Fruit fly (Drosophila melanogaster) whole organism, embryonic: Measurements from ENCODE around the gene CG5861.

Source experiments
- B-H1 ChIP-seq: fragments of 200-800 bp; sonication (Bioruptor generic); IDR thresholded peaks from 3 replicates; pipeline ENCODE4 v1.3.6; 2022; ENCODE audit warnings: missing biosample characterization, missing genetic modification characterization
- CG10209 ChIP-seq: fragments of 200-800 bp; sonication (Bioruptor generic); optimal IDR thresholded peaks from 3 replicates; lab custom pipeline; 2017; ENCODE audit warnings: missing biosample characterization, mild to moderate bottlenecking, missing genetic modification characterization, missing genetic modification reagents
- CG1024 ChIP-seq: fragments of 200-800 bp; sonication (Bioruptor generic); IDR thresholded peaks from 2 replicates; pipeline ENCODE4 v1.3.6; 2022; ENCODE audit warnings: missing biosample characterization, missing genetic modification characterization
- CG10462 ChIP-seq: fragments of 200-800 bp; sonication (Bioruptor generic); optimal IDR thresholded peaks from 2 replicates; lab custom pipeline; 2016; ENCODE audit warnings: missing biosample characterization, missing genetic modification characterization
- CG10543 ChIP-seq: fragments of 200-800 bp; sonication (Bioruptor generic); optimal IDR thresholded peaks from 3 replicates; lab custom pipeline; 2017; ENCODE audit warnings: missing biosample characterization, mild to moderate bottlenecking, missing genetic modification characterization, moderate library complexity
- CG10959 ChIP-seq: fragments of 200-800 bp; sonication (Bioruptor generic); IDR thresholded peaks from 2 replicates; pipeline ENCODE4 v1.3.6; 2022; ENCODE audit warnings: missing biosample characterization, missing genetic modification characterization
- CG11456 ChIP-seq: fragments of 200-800 bp; sonication (Bioruptor generic); IDR thresholded peaks from 3 replicates; pipeline ENCODE4 v1.3.6; 2022; ENCODE audit warnings: missing biosample characterization, missing genetic modification characterization
- CG1233 ChIP-seq: fragments of 200-800 bp; sonication (Bioruptor generic); optimal IDR thresholded peaks from 4 replicates; lab custom pipeline; 2018; ENCODE audit warnings: missing biosample characterization, mild to moderate bottlenecking, missing genetic modification characterization
- CG12744 ChIP-seq: fragments of 200-800 bp; sonication (Bioruptor generic); optimal IDR thresholded peaks from 2 replicates; lab custom pipeline; 2016; ENCODE audit warnings: missing biosample characterization, missing genetic modification characterization
- CG17385 ChIP-seq: fragments of 200-800 bp; sonication (Bioruptor generic); optimal IDR thresholded peaks from 3 replicates; lab custom pipeline; 2018; ENCODE audit warnings: missing biosample characterization, mild to moderate bottlenecking, missing genetic modification characterization
- CG17612 ChIP-seq: fragments of 200-800 bp; sonication (Bioruptor generic); IDR thresholded peaks from 2 replicates; pipeline ENCODE4 v1.3.6; 2022; ENCODE audit warnings: missing biosample characterization, missing genetic modification characterization
- CG17802 ChIP-seq: fragments of 200-800 bp; sonication (Bioruptor generic); optimal IDR thresholded peaks from 2 replicates; lab custom pipeline; 2018; ENCODE audit warnings: missing biosample characterization, mild to moderate bottlenecking, missing genetic modification characterization, moderate library complexity
- CG17912 ChIP-seq: fragments of 200-800 bp; sonication (Bioruptor generic); optimal IDR thresholded peaks from 2 replicates; lab custom pipeline; 2018; ENCODE audit warnings: missing biosample characterization, mild to moderate bottlenecking, missing genetic modification characterization
- CG30431 ChIP-seq: fragments of 200-800 bp; sonication (Bioruptor generic); optimal IDR thresholded peaks from 2 replicates; lab custom pipeline; 2017; ENCODE audit warnings: missing biosample characterization, missing genetic modification characterization
- CG32532 ChIP-seq: fragments of 200-800 bp; sonication (Bioruptor generic); IDR thresholded peaks from 2 replicates; pipeline ENCODE4 v1.3.6; 2022; ENCODE audit warnings: missing biosample characterization, missing genetic modification characterization
- CG32772 ChIP-seq: fragments of 200-800 bp; sonication (Bioruptor generic); IDR thresholded peaks from 2 replicates; pipeline ENCODE4 v1.3.6; 2022; ENCODE audit warnings: missing biosample characterization, missing genetic modification characterization
- CG6254 ChIP-seq: fragments of 200-800 bp; sonication (Bioruptor generic); optimal IDR thresholded peaks from 3 replicates; lab custom pipeline; 2017; ENCODE audit warnings: mild to moderate bottlenecking, missing biosample characterization, missing genetic modification reagents, missing genetic modification characterization
- CG8388 ChIP-seq: fragments of 200-800 bp; sonication (Bioruptor generic); optimal IDR thresholded peaks from 2 replicates; lab custom pipeline; 2019; ENCODE audit warnings: missing biosample characterization, mild to moderate bottlenecking, missing genetic modification characterization, moderate library complexity
- CG8765 ChIP-seq: fragments of 200-800 bp; sonication (Bioruptor generic); IDR thresholded peaks from 2 replicates; pipeline ENCODE4 v1.3.6; 2022; ENCODE audit warnings: missing biosample characterization, missing genetic modification characterization
- CG9215 ChIP-seq: fragments of 200-800 bp; sonication (Bioruptor generic); IDR thresholded peaks from 2 replicates; pipeline ENCODE4 v1.3.6; 2022; ENCODE audit warnings: missing biosample characterization, missing genetic modification characterization
- CHES-1-like ChIP-seq: fragments of 200-800 bp; sonication (Bioruptor generic); optimal IDR thresholded peaks from 2 replicates; lab custom pipeline; 2016; ENCODE audit warnings: missing biosample characterization, missing genetic modification characterization
- H15 ChIP-seq: fragments of 200-800 bp; sonication (Bioruptor generic); IDR thresholded peaks from 3 replicates; pipeline ENCODE4 v1.3.6; 2022; ENCODE audit warnings: missing biosample characterization, missing genetic modification characterization
- H2.0 ChIP-seq: fragments of 200-800 bp; sonication (Bioruptor generic); IDR thresholded peaks from 2 replicates; pipeline ENCODE4 v1.3.6; 2022; ENCODE audit warnings: missing biosample characterization, missing genetic modification characterization
- Hand ChIP-seq: fragments of 200-800 bp; sonication (Bioruptor generic); optimal IDR thresholded peaks from 2 replicates; lab custom pipeline; 2017; ENCODE audit warnings: mild to moderate bottlenecking, missing biosample characterization, missing genetic modification reagents, missing genetic modification characterization
- Kr ChIP-seq: fragments of 200-800 bp; sonication (Bioruptor generic); optimal IDR thresholded peaks from 2 replicates; lab custom pipeline; 2017; ENCODE audit warnings: missing biosample characterization, mild to moderate bottlenecking, missing genetic modification characterization
- Lim3 ChIP-seq: fragments of 200-800 bp; sonication (Bioruptor generic); IDR thresholded peaks from 2 replicates; pipeline ENCODE4 v1.3.6; 2022; ENCODE audit warnings: missing biosample characterization, missing genetic modification characterization
- MTF-1 ChIP-seq: fragments of 200-800 bp; sonication (Bioruptor generic); optimal IDR thresholded peaks from 2 replicates; lab custom pipeline; 2018; ENCODE audit warnings: missing biosample characterization, mild to moderate bottlenecking, missing genetic modification characterization, borderline replicate concordance
- Nf-YC ChIP-seq: fragments of 200-800 bp; optimal IDR thresholded peaks from 3 replicates; lab custom pipeline; 2019; ENCODE audit warnings: missing biosample characterization, mild to moderate bottlenecking, missing genetic modification characterization, moderate library complexity
- Sin3A ChIP-seq: fragments of >200 bp; optimal IDR thresholded peaks from 2 replicates; lab custom pipeline; 2018
- Stat92E ChIP-seq, 3 experiments: fragments of >200 bp in 2 of 3; fragments of 200-800 bp in 1 of 3; sonication (Bioruptor generic) in 1 of 3; optimal IDR thresholded peaks; 2 replicates each; lab custom pipeline; 2017 to 2019; ENCODE audit warnings: missing biosample characterization in 3 of 3, missing genetic modification characterization in 3 of 3, mild to moderate bottlenecking in 1 of 3, moderate library complexity in 1 of 3
- ab ChIP-seq: fragments of 200-800 bp; sonication (Bioruptor generic); optimal IDR thresholded peaks from 2 replicates; lab custom pipeline; 2016; ENCODE audit warnings: missing biosample characterization, missing genetic modification characterization
- abd-A ChIP-seq: fragments of 200-800 bp; sonication (Bioruptor generic); optimal IDR thresholded peaks from 3 replicates; lab custom pipeline; 2019; ENCODE audit warnings: missing biosample characterization, mild to moderate bottlenecking, missing genetic modification characterization, moderate library complexity
- ase ChIP-seq: fragments of 200-800 bp; sonication (Bioruptor generic); IDR thresholded peaks from 3 replicates; pipeline ENCODE4 v1.3.6; 2022; ENCODE audit warnings: missing biosample characterization, missing genetic modification characterization
- ash1 ChIP-seq: fragments of 200-800 bp; sonication (Bioruptor generic); optimal IDR thresholded peaks from 2 replicates; lab custom pipeline; 2018; ENCODE audit warnings: missing biosample characterization, mild to moderate bottlenecking, missing genetic modification characterization
- ato ChIP-seq: fragments of 200-800 bp; sonication (Bioruptor generic); IDR thresholded peaks from 2 replicates; pipeline ENCODE4 v1.3.6; 2022; ENCODE audit warnings: missing biosample characterization, missing genetic modification characterization; ENCODE audit not compliant: partially characterized antibody
- bab2 ChIP-seq: fragments of 200-800 bp; sonication (Bioruptor generic); optimal IDR thresholded peaks from 2 replicates; lab custom pipeline; 2016; ENCODE audit warnings: missing biosample characterization, missing genetic modification characterization
- bcd ChIP-seq: fragments of 200-800 bp; sonication (Bioruptor generic); optimal IDR thresholded peaks from 2 replicates; lab custom pipeline; 2017; ENCODE audit warnings: missing biosample characterization, mild to moderate bottlenecking, missing genetic modification characterization
- btn ChIP-seq: fragments of 200-800 bp; sonication (Bioruptor generic); optimal IDR thresholded peaks from 2 replicates; lab custom pipeline; 2016; ENCODE audit warnings: missing biosample characterization, missing genetic modification characterization
- crol ChIP-seq: fragments of 200-800 bp; sonication (Bioruptor generic); IDR thresholded peaks from 2 replicates; pipeline ENCODE4 v1.3.6; 2022; ENCODE audit warnings: missing biosample characterization, missing genetic modification characterization
- dimm ChIP-seq: fragments of 200-800 bp; sonication (Bioruptor generic); IDR thresholded peaks from 2 replicates; pipeline ENCODE4 v1.3.6; 2022; ENCODE audit warnings: missing biosample characterization, missing genetic modification characterization
- eve ChIP-seq, 2 experiments: fragments of >200 bp; optimal IDR thresholded peaks; 2 replicates each; lab custom pipeline; 2017; ENCODE audit warnings: missing biosample characterization in 2 of 2, missing genetic modification characterization in 2 of 2
- gcm ChIP-seq: fragments of 200-800 bp; sonication (Bioruptor generic); optimal IDR thresholded peaks from 2 replicates; lab custom pipeline; 2019; ENCODE audit warnings: missing biosample characterization, mild to moderate bottlenecking, missing genetic modification characterization, moderate library complexity
- jumu ChIP-seq: fragments of 200-800 bp; sonication (Bioruptor generic); optimal IDR thresholded peaks from 3 replicates; lab custom pipeline; 2016; ENCODE audit warnings: missing biosample characterization, missing genetic modification characterization
- lab ChIP-seq: fragments of 200-800 bp; sonication (Bioruptor generic); optimal IDR thresholded peaks from 3 replicates; lab custom pipeline; 2017; ENCODE audit warnings: missing biosample characterization, missing genetic modification characterization, mild to moderate bottlenecking, moderate library complexity, missing genetic modification reagents
- maf-S ChIP-seq: fragments of 200-800 bp; sonication (Bioruptor generic); optimal IDR thresholded peaks from 2 replicates; lab custom pipeline; 2016; ENCODE audit warnings: missing biosample characterization, missing genetic modification characterization
- onecut ChIP-seq: fragments of 200-800 bp; sonication (Bioruptor generic); IDR thresholded peaks from 2 replicates; pipeline ENCODE4 v1.3.6; 2022; ENCODE audit warnings: missing biosample characterization, missing genetic modification characterization
- psq ChIP-seq: fragments of 200-800 bp; sonication (Bioruptor generic); optimal IDR thresholded peaks from 2 replicates; lab custom pipeline; 2017; ENCODE audit warnings: missing biosample characterization, missing genetic modification characterization
- row ChIP-seq: fragments of 200-800 bp; sonication (Bioruptor generic); IDR thresholded peaks from 3 replicates; pipeline ENCODE4 v1.3.6; 2022; ENCODE audit warnings: missing biosample characterization, missing genetic modification characterization
- toy ChIP-seq: fragments of 200-800 bp; sonication (Bioruptor generic); IDR thresholded peaks from 2 replicates; pipeline ENCODE4 v1.3.6; 2022; ENCODE audit warnings: missing biosample characterization, missing genetic modification characterization
- trem ChIP-seq: fragments of 200-800 bp; optimal IDR thresholded peaks from 3 replicates; lab custom pipeline; 2019; ENCODE audit warnings: missing biosample characterization, mild to moderate bottlenecking, missing genetic modification characterization, moderate library complexity
- wdn ChIP-seq: fragments of 200-800 bp; sonication (Bioruptor generic); IDR thresholded peaks from 2 replicates; pipeline ENCODE4 v1.3.6; 2022; ENCODE audit warnings: missing biosample characterization, missing genetic modification characterization

The CG5861 gene

dm6 chr2L:16356249-16357025, 49.3 kb upstream of the CG5861 start, which contains the start of gene CaBP1 (continued):
- no peak for TF ChIP-seq Kr (GFP tag; lab: Kevin White, UChicago)
- TF ChIP-seq CG10543 (GFP tag; lab: Kevin White, UChicago): no peak
- no peak for TF ChIP-seq ash1 (GFP tag; lab: Kevin White, UChicago)
- TF ChIP-seq maf-S (GFP tag; lab: Kevin White, UChicago): no peak
- TF ChIP-seq CG10462 (GFP tag; lab: Kevin White, UChicago): no peak
- TF ChIP-seq toy (GFP tag; lab: Robert Waterston, UW): no peak
- no peak for TF ChIP-seq CG12744 (GFP tag; lab: Kevin White, UChicago)
- TF ChIP-seq CHES-1-like (GFP tag; lab: Kevin White, UChicago): no peak
- peak in 1 of 3 experiments; percentile 58 for TF ChIP-seq Stat92E (GFP tag; optimal IDR thresholded peaks at IDR 0.05; lab: Kevin White, UChicago)
- TF ChIP-seq Sin3A: peak; percentile 72
- no peak for TF ChIP-seq CG11456 (GFP tag; lab: Robert Waterston, UW)
- TF ChIP-seq Lim3 (GFP tag; lab: Robert Waterston, UW): no peak
- no peak for TF ChIP-seq B-H1 (GFP tag; lab: Robert Waterston, UW)
- TF ChIP-seq crol (GFP tag; lab: Robert Waterston, UW): no peak
- no peak for TF ChIP-seq ab
- TF ChIP-seq H15 (GFP tag; lab: Robert Waterston, UW): no peak
- no peak for TF ChIP-seq onecut (GFP tag; lab: Robert Waterston, UW)
- 0 out of 3 replicates have a peak, but pooled peaks have one; percentile 26 for TF ChIP-seq row (GFP tag; lab: Robert Waterston, UW)
- no peak for TF ChIP-seq bcd (GFP tag; lab: Kevin White, UChicago)
- no peak for TF ChIP-seq jumu
- TF ChIP-seq ato (GFP tag; lab: Robert Waterston, UW): peak; percentile 81
- no peak for TF ChIP-seq wdn (GFP tag; lab: Robert Waterston, UW)
- TF ChIP-seq psq (GFP tag; lab: Kevin White, UChicago): no peak
- TF ChIP-seq CG1024 (GFP tag; lab: Robert Waterston, UW): no peak
- no peak for TF ChIP-seq CG1233
- TF ChIP-seq bab2 (GFP tag; lab: Kevin White, UChicago): no peak
- no peak for TF ChIP-seq CG17912 (GFP tag; lab: Kevin White, UChicago)
- TF ChIP-seq CG32532 (GFP tag; lab: Robert Waterston, UW): no peak
- TF ChIP-seq dimm (GFP tag; lab: Robert Waterston, UW): no peak
- TF ChIP-seq gcm (GFP tag; lab: Kevin White, UChicago): no peak
- TF ChIP-seq eve (GFP tag; optimal IDR thresholded peaks at IDR 0.05; lab: Kevin White, UChicago): peak in 1 of 2 experiments; percentile 70
- TF ChIP-seq CG17612 (GFP tag; lab: Robert Waterston, UW): no peak
- TF ChIP-seq CG30431: no peak
- no peak for TF ChIP-seq ase (GFP tag; lab: Robert Waterston, UW)
- no peak for TF ChIP-seq CG10959
- peak; percentile 24 for TF ChIP-seq Nf-YC (tag; lab: Kevin White, UChicago)
- TF ChIP-seq CG32772: no peak
- no peak for TF ChIP-seq CG10209 (GFP tag; lab: Kevin White, UChicago)
- TF ChIP-seq trem (tag; lab: Kevin White, UChicago): peak; percentile 64
- no peak for TF ChIP-seq Hand (GFP tag; lab: Kevin White, UChicago)
- TF ChIP-seq CG6254: no peak
- no peak for TF ChIP-seq CG9215 (GFP tag; lab: Robert Waterston, UW)
- TF ChIP-seq lab (GFP tag; lab: Kevin White, UChicago): no peak
- TF ChIP-seq CG8388 (GFP tag; lab: Kevin White, UChicago): no peak
- no peak for TF ChIP-seq CG17802 (tag; lab: Kevin White, UChicago)
- TF ChIP-seq H2.0: no peak
- TF ChIP-seq CG8765 (GFP tag; lab: Robert Waterston, UW): no peak
- TF ChIP-seq btn (GFP tag; lab: Kevin White, UChicago): no peak
- TF ChIP-seq MTF-1: no peak
- TF ChIP-seq CG17385 (GFP tag; lab: Kevin White, UChicago): no peak
- TF ChIP-seq abd-A: peak; percentile 21
